Worm (Caenorhabditis elegans) whole organism, late embryonic: ENCODE measurements around the gene F13H8.5.

Source experiments
- K09A11.1 ChIP-seq: sonication (generic microtip); optimal IDR thresholded peaks from 2 replicates; lab custom pipeline; 2017; ENCODE audit warnings: antibody characterized with exemption, mild to moderate bottlenecking, missing genetic modification characterization, missing compliant biosample characterization; ENCODE audit not compliant: insufficient read depth
- Y22D7AL.16 ChIP-seq: sonication (generic microtip); optimal IDR thresholded peaks from 2 replicates; lab custom pipeline; 2016; ENCODE audit warnings: missing genetic modification characterization, missing compliant biosample characterization
- ceh-2 ChIP-seq: sonication (generic microtip); optimal IDR thresholded peaks from 2 replicates; lab custom pipeline; 2016; ENCODE audit warnings: missing genotype, missing genetic modification characterization, missing compliant biosample characterization
- ceh-30 ChIP-seq: fragments of 150-350 bp; optimal IDR thresholded peaks from 2 replicates; lab custom pipeline; 2014; ENCODE audit warnings: missing biosample characterization, missing genetic modification characterization
- ceh-34 ChIP-seq: sonication (generic microtip); optimal IDR thresholded peaks from 2 replicates; lab custom pipeline; 2016; ENCODE audit warnings: mild to moderate bottlenecking, missing genetic modification characterization, missing compliant biosample characterization
- ceh-48 ChIP-seq: sonication (generic microtip); optimal IDR thresholded peaks from 2 replicates; lab custom pipeline; 2016; ENCODE audit warnings: missing genetic modification characterization, inconsistent platforms, missing compliant biosample characterization
- ceh-9 ChIP-seq: sonication (generic microtip); optimal IDR thresholded peaks from 2 replicates; lab custom pipeline; 2016; ENCODE audit warnings: mild to moderate bottlenecking, missing genetic modification characterization, inconsistent platforms, missing compliant biosample characterization
- dve-1 ChIP-seq: sonication (generic microtip); optimal IDR thresholded peaks from 2 replicates; lab custom pipeline; 2017; ENCODE audit warnings: antibody characterized with exemption, mild to moderate bottlenecking, missing genetic modification characterization, missing compliant biosample characterization
- elt-2 ChIP-seq: sonication (generic microtip); optimal IDR thresholded peaks from 2 replicates; lab custom pipeline; 2016; ENCODE audit warnings: missing genetic modification reagents, missing genetic modification characterization, missing compliant biosample characterization
- elt-4 ChIP-seq: sonication (generic microtip); optimal IDR thresholded peaks from 2 replicates; lab custom pipeline; 2016; ENCODE audit warnings: missing genetic modification characterization, missing compliant biosample characterization
- eyg-1 ChIP-seq: sonication (generic microtip); optimal IDR thresholded peaks from 2 replicates; lab custom pipeline; 2016; ENCODE audit warnings: missing genotype, missing genetic modification characterization, missing compliant biosample characterization
- fax-1 ChIP-seq: sonication (generic microtip); optimal IDR thresholded peaks from 2 replicates; lab custom pipeline; 2016; ENCODE audit warnings: missing genotype, missing genetic modification characterization, missing compliant biosample characterization
- fkh-10 ChIP-seq: fragments of 150-350 bp; optimal IDR thresholded peaks from 2 replicates; lab custom pipeline; 2014; ENCODE audit warnings: missing biosample characterization, missing genetic modification reagents, missing genetic modification characterization
- hlh-15 ChIP-seq: sonication (generic microtip); optimal IDR thresholded peaks from 2 replicates; lab custom pipeline; 2016; ENCODE audit warnings: missing genetic modification characterization, missing compliant biosample characterization
- hlh-30 ChIP-seq: sonication (generic microtip); optimal IDR thresholded peaks from 2 replicates; lab custom pipeline; 2017; ENCODE audit warnings: antibody characterized with exemption, missing genetic modification characterization, missing compliant biosample characterization; ENCODE audit not compliant: insufficient read depth
- hlh-8 ChIP-seq: sonication (generic microtip); optimal IDR thresholded peaks from 2 replicates; lab custom pipeline; 2016; ENCODE audit warnings: missing genotype, missing genetic modification characterization, missing compliant biosample characterization
- madf-2 ChIP-seq: sonication (generic microtip); optimal IDR thresholded peaks from 2 replicates; lab custom pipeline; 2017; ENCODE audit warnings: missing genetic modification characterization, missing compliant biosample characterization
- nhr-11 ChIP-seq: fragments of 150-350 bp; optimal IDR thresholded peaks from 2 replicates; lab custom pipeline; 2014; ENCODE audit warnings: missing biosample characterization, missing genetic modification characterization
- nhr-232 ChIP-seq: sonication (generic microtip); optimal IDR thresholded peaks from 2 replicates; lab custom pipeline; 2016; ENCODE audit warnings: missing genetic modification characterization, missing compliant biosample characterization
- odd-2 ChIP-seq: sonication (generic microtip); optimal IDR thresholded peaks from 2 replicates; lab custom pipeline; 2017; ENCODE audit warnings: antibody characterized with exemption, mild to moderate bottlenecking, missing genetic modification characterization, missing compliant biosample characterization
- pag-3 ChIP-seq: sonication (generic microtip); optimal IDR thresholded peaks from 2 replicates; lab custom pipeline; 2016; ENCODE audit warnings: missing compliant biosample characterization, missing genetic modification characterization, borderline replicate concordance
- pha-2 ChIP-seq: sonication (generic microtip); optimal IDR thresholded peaks from 2 replicates; lab custom pipeline; 2017; ENCODE audit warnings: mild to moderate bottlenecking, missing genetic modification characterization, missing compliant biosample characterization
- pha-4 ChIP-seq: fragments of 150-350 bp; optimal IDR thresholded peaks from 2 replicates; lab custom pipeline; 2018; ENCODE audit warnings: missing biosample characterization, missing genetic modification reagents, missing genetic modification characterization
- sox-2 ChIP-seq: fragments of 200-800 bp; sonication (Bioruptor generic); IDR thresholded peaks from 2 replicates; pipeline ENCODE4 v1.3.6; 2022; ENCODE audit warnings: missing genetic modification reagents, missing genetic modification characterization, missing compliant biosample characterization
- sox-4 ChIP-seq: sonication (generic microtip); optimal IDR thresholded peaks from 2 replicates; lab custom pipeline; 2017; ENCODE audit warnings: mild to moderate bottlenecking, missing genetic modification characterization, inconsistent platforms, missing compliant biosample characterization
- tbx-2 ChIP-seq: sonication (generic microtip); optimal IDR thresholded peaks from 2 replicates; lab custom pipeline; 2016; ENCODE audit warnings: missing genetic modification characterization, missing compliant biosample characterization
- tbx-7 ChIP-seq: sonication (generic microtip); optimal IDR thresholded peaks from 2 replicates; lab custom pipeline; 2016; ENCODE audit warnings: missing genotype, missing genetic modification characterization, missing compliant biosample characterization
- ttx-3 ChIP-seq: sonication (generic microtip); optimal IDR thresholded peaks from 2 replicates; lab custom pipeline; 2016; ENCODE audit warnings: missing genetic modification reagents, missing genetic modification characterization, missing compliant biosample characterization
- unc-86 ChIP-seq: sonication (generic microtip); optimal IDR thresholded peaks from 2 replicates; lab custom pipeline; 2016; ENCODE audit warnings: missing genetic modification characterization, missing compliant biosample characterization
- zip-5 ChIP-seq: sonication (generic microtip); optimal IDR thresholded peaks from 2 replicates; lab custom pipeline; 2016; ENCODE audit warnings: missing genetic modification characterization, missing compliant biosample characterization
- ztf-16 ChIP-seq: sonication (generic microtip); optimal IDR thresholded peaks from 2 replicates; lab custom pipeline; 2017; ENCODE audit warnings: missing genetic modification characterization, missing compliant biosample characterization

F13H8.5 gene

DNA sequence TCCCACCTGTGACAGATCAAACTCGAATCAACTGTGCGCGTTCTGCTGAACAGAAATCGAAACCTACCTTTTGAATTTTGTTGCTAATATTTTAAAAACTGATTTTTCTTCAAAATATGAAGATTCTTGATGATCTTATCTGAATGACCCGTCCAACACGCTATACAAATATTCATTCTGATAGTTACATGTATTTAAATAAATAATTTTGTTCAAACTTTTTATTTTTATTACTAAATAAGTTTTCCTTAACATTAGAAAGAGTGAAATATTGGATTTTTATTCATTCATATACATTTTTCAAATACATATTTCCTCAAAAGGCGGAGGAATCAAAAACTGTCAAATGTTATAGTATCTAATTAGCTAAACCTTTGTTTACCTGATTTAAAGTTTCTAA, 12.1 kb upstream of the F13H8.5 start, which contains the start of gene F13H8.8:
F13H8.8 (minus strand) TSS at position 101 of the 400 bp plus-strand sequence.
- no peak for TF ChIP-seq ceh-48 (tag; lab: Kevin White, UChicago)
- no peak for TF ChIP-seq ztf-16 (tag; lab: Kevin White, UChicago)
- no peak for TF ChIP-seq nhr-11 (tag; lab: Kevin White, UChicago)
- no peak for TF ChIP-seq fkh-10 (GFP tag; lab: Kevin White, UChicago)

DNA sequence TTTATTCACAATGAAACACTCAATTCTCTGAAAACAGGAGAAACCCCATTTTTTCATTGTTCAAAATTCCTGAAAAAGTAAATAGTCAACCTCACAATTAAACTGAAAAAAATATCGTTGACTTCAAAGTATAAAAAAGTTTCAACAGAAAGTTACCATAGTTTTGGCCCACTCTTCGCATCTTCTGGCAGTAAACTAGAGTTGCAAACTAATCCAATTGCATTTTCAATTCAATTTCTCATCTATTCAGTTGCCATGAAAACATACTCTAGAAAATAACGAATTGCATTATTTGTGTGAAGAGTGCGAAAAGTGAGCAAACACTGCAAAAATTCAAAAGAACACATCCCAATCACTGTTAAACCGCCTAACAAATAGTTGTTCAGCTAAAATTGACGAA, 7.8 kb upstream of the F13H8.5 start, which contains the start of gene F13H8.3:
F13H8.3 (plus strand) TSS at position 301 of the 400 bp plus-strand sequence.
- no peak for TF ChIP-seq ceh-2 (tag; lab: Kevin White, UChicago)
- no peak for TF ChIP-seq hlh-15
- TF ChIP-seq fax-1, result no peak
- no peak for TF ChIP-seq hlh-8 (tag; lab: Kevin White, UChicago)
- TF ChIP-seq pha-2 (tag; lab: Kevin White, UChicago), result no peak
- TF ChIP-seq ceh-30 (tag; lab: Kevin White, UChicago), result no peak
- TF ChIP-seq pha-4 (tag; lab: Kevin White, UChicago), result no peak
- TF ChIP-seq ttx-3 (tag; lab: Kevin White, UChicago), result no peak
- no peak for TF ChIP-seq pag-3 (tag; lab: Kevin White, UChicago)
- no peak for TF ChIP-seq elt-4 (tag; lab: Kevin White, UChicago)
- no peak for TF ChIP-seq eyg-1 (tag; lab: Kevin White, UChicago)
- TF ChIP-seq Y22D7AL.16, result no peak
- no peak for TF ChIP-seq tbx-2 (tag; lab: Kevin White, UChicago)
- TF ChIP-seq hlh-30 (tag; lab: Kevin White, UChicago), result no peak
- no peak for TF ChIP-seq sox-4 (tag; lab: Kevin White, UChicago)
- TF ChIP-seq K09A11.1 (tag; lab: Kevin White, UChicago), result no peak
- no peak for TF ChIP-seq unc-86 (tag; lab: Kevin White, UChicago)
- TF ChIP-seq zip-5 (tag; lab: Kevin White, UChicago), result no peak
- no peak for TF ChIP-seq madf-2

DNA sequence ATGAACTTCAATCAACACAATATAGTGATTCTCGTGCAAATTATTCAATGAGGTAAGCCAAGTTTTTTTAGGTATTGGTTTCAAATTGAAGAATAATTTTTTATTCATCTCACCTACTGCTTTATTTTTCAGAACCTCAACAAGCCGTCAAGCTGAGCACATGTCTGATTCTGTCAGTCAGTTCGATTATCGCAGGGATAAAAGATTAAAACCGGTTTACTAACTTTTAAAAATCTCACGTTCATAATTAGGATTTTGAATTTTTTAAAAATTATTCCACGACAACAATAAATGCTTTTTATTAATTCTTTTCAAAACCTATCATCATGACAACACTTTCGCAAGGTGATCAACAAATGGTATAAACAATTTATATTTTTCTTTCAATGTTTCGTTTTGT, 6.3 kb upstream of the F13H8.5 start, which contains the start of gene F13H8.12:
F13H8.12 (plus strand) TSS at position 301 of the 400 bp plus-strand sequence.
- TF ChIP-seq odd-2 (tag; lab: Kevin White, UChicago), result no peak

DNA sequence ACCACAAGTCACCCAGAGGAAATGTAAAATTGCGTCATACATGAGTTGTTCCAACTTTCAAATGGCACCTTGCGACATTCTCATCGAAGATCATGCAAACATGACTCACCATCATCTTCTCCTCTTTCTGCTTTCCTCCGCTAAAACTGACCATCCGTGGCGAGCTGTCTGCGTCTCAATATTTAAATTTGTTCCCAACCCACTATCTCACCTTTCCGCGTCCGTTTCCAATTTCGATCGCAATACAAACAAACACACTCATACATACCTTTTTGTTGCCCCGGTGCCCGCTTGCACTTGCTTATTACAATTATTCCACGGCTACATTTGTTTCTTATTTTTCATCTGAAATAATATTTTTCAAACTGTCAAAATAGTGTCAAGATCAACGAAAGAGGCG, 4.8 kb upstream of the F13H8.5 start, which contains the start of gene nmgp-1:
nmgp-1 (plus strand) TSS at position 174 of the 400 bp plus-strand sequence.
- TF ChIP-seq ceh-34 (tag; lab: Kevin White, UChicago) (peak; percentile 54), elt-4 (tag; lab: Kevin White, UChicago) (no peak)

DNA sequence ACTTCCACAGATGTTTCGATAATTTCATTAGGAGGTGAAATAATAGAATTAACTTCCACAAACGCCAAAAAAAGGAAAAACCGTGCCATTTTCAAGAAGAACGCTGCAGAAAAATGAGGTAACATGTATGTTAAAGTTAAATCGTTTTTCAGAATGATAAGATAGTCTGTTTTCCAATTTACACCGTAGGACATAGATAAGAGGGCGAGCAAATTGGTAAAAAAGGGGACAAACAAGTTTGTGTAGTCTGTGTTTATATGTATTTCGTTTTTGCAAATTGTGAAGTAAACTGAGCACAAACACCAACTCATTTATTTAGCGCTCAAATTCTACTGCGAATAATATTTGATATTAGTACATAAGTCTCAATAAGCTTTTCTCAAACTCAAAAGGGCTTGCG, 3.9 kb upstream of the F13H8.5 start, which contains the start of gene F13H8.11:
F13H8.11 (minus strand) TSS at position 155 of the 400 bp plus-strand sequence.
- peak; percentile 10 for TF ChIP-seq elt-2
- no peak for TF ChIP-seq hlh-15

DNA sequence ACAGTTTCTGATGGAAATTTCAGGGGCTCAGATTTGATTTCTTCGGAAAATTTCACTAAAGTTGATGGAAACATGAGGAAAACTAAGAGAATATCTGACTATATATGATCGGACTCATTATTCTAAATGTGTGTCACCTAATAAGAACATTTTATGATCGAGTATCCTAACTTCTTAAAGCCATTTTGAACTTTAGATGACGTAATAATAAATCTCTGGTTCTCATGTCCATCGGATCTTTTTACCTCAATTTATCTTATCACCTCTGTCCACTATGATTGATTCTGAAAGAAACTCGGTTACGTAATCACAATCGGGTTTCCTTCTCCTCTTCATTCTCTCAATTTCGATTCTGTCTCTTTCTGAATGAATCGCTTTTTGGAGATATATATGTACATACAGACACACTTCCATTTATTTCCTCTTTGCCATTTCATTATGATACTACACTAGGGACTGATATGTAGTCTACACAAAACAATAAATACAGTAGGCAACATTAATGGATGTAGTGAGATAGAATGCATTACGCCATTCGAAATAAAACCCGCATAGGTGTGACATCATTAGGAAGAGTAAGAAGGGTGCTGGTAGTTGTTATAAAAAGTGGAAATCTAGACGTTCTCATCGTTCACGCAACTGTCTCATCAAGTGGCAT, 1.4 kb upstream of the F13H8.5 start:
- TF ChIP-seq ttx-3 (tag; lab: Kevin White, UChicago) (no peak), ceh-9 (tag; lab: Kevin White, UChicago) (no peak), dve-1 (tag; lab: Kevin White, UChicago) (no peak), ceh-48 (tag; lab: Kevin White, UChicago) (no peak), nhr-232 (tag; lab: Kevin White, UChicago) (no peak), sox-2 (no peak), tbx-7 (tag; lab: Kevin White, UChicago) (no peak), pag-3 (tag; lab: Kevin White, UChicago) (no peak)
